Worm (Caenorhabditis elegans) whole organism, L1 larva: ENCODE data around the gene C36B7.6.

Experiments used
- C16A3.4 ChIP-seq: fragments of 150-350 bp; optimal IDR thresholded peaks from 2 replicates; lab custom pipeline; 2014; ENCODE audit warnings: missing biosample characterization, missing genetic modification characterization
- aha-1 ChIP-seq: fragments of 150-350 bp; optimal IDR thresholded peaks from 2 replicates; lab custom pipeline; 2014; ENCODE audit warnings: missing biosample characterization, missing genetic modification characterization
- ama-1 ChIP-seq: fragments of 150-350 bp; optimal IDR thresholded peaks from 2 replicates; lab custom pipeline; 2014
- blmp-1 ChIP-seq: fragments of 150-350 bp; optimal IDR thresholded peaks from 2 replicates; lab custom pipeline; 2014; ENCODE audit warnings: missing biosample characterization, missing genetic modification characterization
- ceh-8 ChIP-seq: fragments of 200-800 bp; sonication (Bioruptor generic); optimal IDR thresholded peaks from 2 replicates; lab custom pipeline; 2018; ENCODE audit warnings: mild to moderate bottlenecking, missing genetic modification characterization, moderate library complexity, missing compliant biosample characterization
- dsc-1 ChIP-seq: sonication (generic microtip); optimal IDR thresholded peaks from 2 replicates; lab custom pipeline; 2016; ENCODE audit warnings: mild to moderate bottlenecking, missing genetic modification characterization, missing compliant biosample characterization
- efl-1 ChIP-seq, 4 experiments: fragments of 150-350 bp; optimal IDR thresholded peaks in 3 of 4; peaks in 1 of 4; 1 replicate in 1 of 4; 2 replicates in 3 of 4; lab custom pipeline; 2014; ENCODE audit warnings: missing biosample characterization in 2 of 4, missing genetic modification characterization in 2 of 4, missing genetic modification reagents in 2 of 4
- egl-13 ChIP-seq: sonication (generic microtip); optimal IDR thresholded peaks from 2 replicates; lab custom pipeline; 2016; ENCODE audit warnings: missing genotype, missing genetic modification reagents, missing genetic modification characterization, missing compliant biosample characterization
- elt-2 ChIP-seq: sonication (generic microtip); optimal IDR thresholded peaks from 2 replicates; lab custom pipeline; 2016; ENCODE audit warnings: missing genetic modification characterization, mild to moderate bottlenecking, inconsistent platforms, missing compliant biosample characterization, missing genetic modification reagents
- elt-3 ChIP-seq, 6 experiments: fragments of 150-350 bp in 1 of 6; sonication (generic microtip); optimal IDR thresholded peaks; 2 replicates each; lab custom pipeline; 2017 to 2018; ENCODE audit warnings: missing biosample characterization in 6 of 6, missing genetic modification characterization in 6 of 6, inconsistent platforms in 1 of 6
- fkh-10 ChIP-seq: sonication (generic microtip); optimal IDR thresholded peaks from 2 replicates; lab custom pipeline; 2017; ENCODE audit warnings: missing biosample characterization, missing genetic modification reagents, missing genetic modification characterization
- fkh-8 ChIP-seq: sonication (generic microtip); optimal IDR thresholded peaks from 2 replicates; lab custom pipeline; 2016; ENCODE audit warnings: mild to moderate bottlenecking, missing genetic modification characterization, missing compliant biosample characterization
- jun-1 ChIP-seq: fragments of 150-350 bp; optimal IDR thresholded peaks from 2 replicates; lab custom pipeline; 2014; ENCODE audit warnings: missing biosample characterization, missing genetic modification reagents, missing genetic modification characterization
- lin-14 ChIP-seq: fragments of 200-800 bp; sonication (Bioruptor generic); optimal IDR thresholded peaks from 2 replicates; lab custom pipeline; 2018; ENCODE audit warnings: mild to moderate bottlenecking, missing genetic modification characterization, moderate library complexity, missing compliant biosample characterization
- lin-15B ChIP-seq: fragments of 150-350 bp; sonication (generic microtip); optimal IDR thresholded peaks from 3 replicates; lab custom pipeline; 2014; ENCODE audit warnings: missing biosample characterization, missing genetic modification characterization
- lin-35 ChIP-seq, 2 experiments: fragments of 150-350 bp; optimal IDR thresholded peaks; 2 replicates each; lab custom pipeline; 2014; ENCODE audit warnings: missing biosample characterization in 2 of 2, missing genetic modification characterization in 2 of 2, missing genetic modification reagents in 2 of 2
- lir-3 ChIP-seq: sonication (generic microtip); optimal IDR thresholded peaks from 2 replicates; lab custom pipeline; 2016; ENCODE audit warnings: mild to moderate bottlenecking, missing genetic modification characterization, moderate library complexity, missing compliant biosample characterization; ENCODE audit not compliant: poor library complexity
- lsy-2 ChIP-seq, 2 experiments: fragments of 150-350 bp; optimal IDR thresholded peaks; 2 replicates each; lab custom pipeline; 2014; ENCODE audit warnings: missing biosample characterization in 2 of 2, missing genetic modification characterization in 2 of 2
- mdl-1 ChIP-seq, 2 experiments: fragments of 150-350 bp; optimal IDR thresholded peaks; 2 replicates each; lab custom pipeline; 2014 to 2017; ENCODE audit warnings: missing biosample characterization in 2 of 2, missing genetic modification characterization in 2 of 2, inconsistent platforms in 1 of 2
- mep-1 ChIP-seq: fragments of 150-350 bp; optimal IDR thresholded peaks from 2 replicates; lab custom pipeline; 2014; ENCODE audit warnings: missing biosample characterization, missing genetic modification characterization
- nhr-19 ChIP-seq: fragments of 200-800 bp; sonication (Bioruptor generic); conservative IDR thresholded peaks from 2 replicates; pipeline ENCODE4 v1.3.6; 2022; ENCODE audit warnings: missing genetic modification characterization, missing compliant biosample characterization
- nhr-237 ChIP-seq: fragments of 150-350 bp; optimal IDR thresholded peaks from 2 replicates; lab custom pipeline; 2014; ENCODE audit warnings: missing biosample characterization, missing genetic modification characterization
- nhr-28 ChIP-seq: fragments of 150-350 bp; optimal IDR thresholded peaks from 2 replicates; lab custom pipeline; 2014; ENCODE audit warnings: missing biosample characterization, missing genetic modification characterization
- nhr-47 ChIP-seq: sonication (generic microtip); optimal IDR thresholded peaks from 2 replicates; lab custom pipeline; 2016; ENCODE audit warnings: mild to moderate bottlenecking, missing genetic modification characterization, moderate library complexity, missing compliant biosample characterization
- nhr-71 ChIP-seq: sonication (generic microtip); optimal IDR thresholded peaks from 2 replicates; lab custom pipeline; 2016; ENCODE audit warnings: mild to moderate bottlenecking, missing genetic modification characterization, moderate library complexity, missing compliant biosample characterization
- nhr-77 ChIP-seq: fragments of 150-350 bp; optimal IDR thresholded peaks from 2 replicates; lab custom pipeline; 2014; ENCODE audit warnings: missing biosample characterization, missing genetic modification characterization
- nhr-84 ChIP-seq: sonication (generic microtip); optimal IDR thresholded peaks from 2 replicates; lab custom pipeline; 2017; ENCODE audit warnings: missing biosample characterization, missing genetic modification characterization
- nhr-85 ChIP-seq: sonication (generic microtip); peaks from one replicate; lab custom pipeline; 2016; ENCODE audit warnings: missing genetic modification characterization, inconsistent platforms, missing compliant biosample characterization
- nhr-90 ChIP-seq: sonication (generic microtip); optimal IDR thresholded peaks from 2 replicates; lab custom pipeline; 2016; ENCODE audit warnings: mild to moderate bottlenecking, missing genetic modification characterization, missing compliant biosample characterization; ENCODE audit not compliant: poor library complexity
- pax-3 ChIP-seq: fragments of 200-800 bp; sonication (Bioruptor generic); optimal IDR thresholded peaks from 2 replicates; lab custom pipeline; 2018; ENCODE audit warnings: mild to moderate bottlenecking, missing genetic modification characterization, moderate library complexity, missing compliant biosample characterization
- skn-1 ChIP-seq: fragments of 150-350 bp; optimal IDR thresholded peaks from 2 replicates; lab custom pipeline; 2014; ENCODE audit warnings: missing biosample characterization, missing genetic modification characterization
- snpc-4 ChIP-seq: fragments of 150-350 bp; optimal IDR thresholded peaks from 2 replicates; lab custom pipeline; 2014; ENCODE audit warnings: missing biosample characterization, missing genetic modification characterization
- snu-23 ChIP-seq: sonication (generic microtip); optimal IDR thresholded peaks from 2 replicates; lab custom pipeline; 2016; ENCODE audit warnings: missing genetic modification characterization, missing compliant biosample characterization
- sox-4 ChIP-seq: sonication (generic microtip); optimal IDR thresholded peaks from 2 replicates; lab custom pipeline; 2016; ENCODE audit warnings: missing genetic modification characterization, missing compliant biosample characterization
- tlp-1 ChIP-seq: fragments of 150-350 bp; optimal IDR thresholded peaks from 2 replicates; lab custom pipeline; 2014; ENCODE audit warnings: missing biosample characterization, missing genetic modification characterization

Gene C36B7.6

DNA sequence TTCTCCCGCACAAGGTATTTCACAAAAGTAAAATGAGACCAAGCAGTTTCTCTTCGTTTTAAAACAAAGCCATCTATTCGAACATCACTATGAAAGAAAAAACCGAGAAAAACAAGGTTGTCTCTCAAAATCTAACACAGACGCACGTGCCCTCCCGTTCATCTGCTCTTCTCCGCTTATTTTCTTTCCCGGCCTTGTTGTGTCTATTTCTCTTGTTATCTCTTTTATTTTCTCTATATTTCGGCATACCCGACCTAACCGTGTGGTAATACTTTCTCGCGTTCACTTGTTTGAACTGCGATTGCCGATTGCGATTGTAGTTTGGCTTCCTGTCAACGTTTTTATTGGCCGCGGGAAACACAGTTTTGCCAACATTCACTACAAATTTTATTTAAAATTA lies 29.3 kb upstream of the C36B7.6 start:
- peak in 1 of 2 experiments; percentile 5 for TF ChIP-seq lsy-2 (tag; optimal IDR thresholded peaks at IDR 0.05; lab: Kevin White, UChicago)
- no peak for TF ChIP-seq nhr-77
- TF ChIP-seq snu-23 = peak; percentile 11
- no peak for TF ChIP-seq nhr-19 (GFP tag; lab: Robert Waterston, UW)
- TF ChIP-seq blmp-1 (tag; lab: Kevin White, UChicago) = peak; percentile 86
- no peak for TF ChIP-seq lin-15B
- peak; percentile 85 for TF ChIP-seq lin-14 (GFP tag; lab: Kevin White, UChicago)
- TF ChIP-seq lin-35 (GFP tag; optimal IDR thresholded peaks at IDR 0.05; lab: Kevin White, UChicago) = peak in 1 of 2 experiments; percentile 24
- TF ChIP-seq efl-1 (optimal IDR thresholded peaks at IDR 0.05; lab: Kevin White, UChicago) = no peak
- TF ChIP-seq efl-1 (GFP tag; optimal IDR thresholded peaks at IDR 0.05 in 1 of 2; lab: Kevin White, UChicago) = peak in 1 of 2 experiments; percentile 49
- TF ChIP-seq mep-1 (tag; lab: Kevin White, UChicago) = peak; percentile 17
- peak in 1 of 6 experiments; percentile 11 for TF ChIP-seq elt-3 (tag; optimal IDR thresholded peaks at IDR 0.05; lab: Kevin White, UChicago)
- TF ChIP-seq skn-1 (tag; lab: Kevin White, UChicago) = peak; percentile 14
- peak in 1 of 2 experiments; percentile 77 for TF ChIP-seq mdl-1 (tag; optimal IDR thresholded peaks at IDR 0.05; lab: Kevin White, UChicago)
- TF ChIP-seq nhr-71 (tag; lab: Kevin White, UChicago) = peak; percentile 11

DNA sequence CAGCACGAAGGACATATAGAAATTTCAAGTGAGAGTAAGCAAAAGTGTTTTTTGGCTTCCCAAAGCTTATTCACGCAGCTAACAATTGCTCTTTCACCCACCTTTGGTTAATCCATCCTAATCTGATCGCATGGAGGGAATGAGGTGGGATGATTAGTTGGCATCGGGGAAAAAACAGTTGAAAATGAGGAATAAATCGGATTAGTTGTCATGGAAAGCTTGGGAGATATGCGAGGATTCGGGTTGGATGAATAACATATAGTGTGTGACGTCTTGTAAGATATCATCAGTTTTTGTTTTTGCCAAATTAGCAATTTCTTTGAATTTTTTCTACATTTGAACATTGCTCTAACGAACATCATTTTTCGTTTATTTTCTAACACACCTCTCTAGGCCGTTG lies 28.5 kb upstream of the C36B7.6 start:
- TF ChIP-seq egl-13 (tag; lab: Kevin White, UChicago) (peak; percentile 46), pax-3 (tag; lab: Kevin White, UChicago) (peak; percentile 69), aha-1 (no peak), tlp-1 (no peak), dsc-1 (peak; percentile 96), lin-15B (no peak), nhr-47 (tag; lab: Kevin White, UChicago) (peak; percentile 40), sox-4 (tag; lab: Kevin White, UChicago) (peak; percentile 44), jun-1 (tag; lab: Kevin White, UChicago) (no peak), efl-1 (optimal IDR thresholded peaks at IDR 0.05; lab: Kevin White, UChicago) (no peak), efl-1 (GFP tag; optimal IDR thresholded peaks at IDR 0.05 in 1 of 2; lab: Kevin White, UChicago) (peak in 1 of 2 experiments; percentile 51), nhr-84 (tag; lab: Kevin White, UChicago) (no peak), fkh-8 (peak; percentile 57), fkh-10 (GFP tag; lab: Kevin White, UChicago) (no peak), lir-3 (no peak), skn-1 (tag; lab: Kevin White, UChicago) (no peak), ceh-8 (GFP tag; lab: Kevin White, UChicago) (no peak), C16A3.4 (tag; lab: Kevin White, UChicago) (no peak), ama-1 (lab: Kevin White, UChicago) (no peak)

DNA sequence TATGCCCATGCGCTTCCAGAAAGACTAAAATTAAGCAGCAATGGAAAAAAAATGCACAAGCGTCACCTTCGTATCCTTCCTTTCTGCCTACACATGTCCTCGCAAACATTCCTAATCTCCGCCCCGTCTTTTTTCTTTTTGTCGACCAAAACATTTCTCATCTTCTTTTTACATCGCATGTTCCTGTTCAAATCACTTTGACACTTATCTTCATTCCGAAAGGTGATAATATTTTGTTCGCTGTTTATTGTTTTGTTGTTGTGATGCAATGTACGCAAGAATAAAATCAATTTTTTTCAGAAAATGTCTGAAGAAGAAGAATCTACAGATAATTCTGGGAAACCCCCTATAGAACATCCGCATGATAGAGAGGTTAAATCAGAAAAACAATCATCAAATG lies 26.2 kb upstream of the C36B7.6 start, which contains the start of gene ist-1:
TSS of gene ist-1 (plus strand) at position 301 of the 400 bp plus-strand sequence.
- no peak for TF ChIP-seq nhr-237 (tag; lab: Kevin White, UChicago)
- no peak for TF ChIP-seq egl-13 (tag; lab: Kevin White, UChicago)
- TF ChIP-seq lin-14 (GFP tag; lab: Kevin White, UChicago) = peak; percentile 9
- TF ChIP-seq snpc-4 = no peak

DNA sequence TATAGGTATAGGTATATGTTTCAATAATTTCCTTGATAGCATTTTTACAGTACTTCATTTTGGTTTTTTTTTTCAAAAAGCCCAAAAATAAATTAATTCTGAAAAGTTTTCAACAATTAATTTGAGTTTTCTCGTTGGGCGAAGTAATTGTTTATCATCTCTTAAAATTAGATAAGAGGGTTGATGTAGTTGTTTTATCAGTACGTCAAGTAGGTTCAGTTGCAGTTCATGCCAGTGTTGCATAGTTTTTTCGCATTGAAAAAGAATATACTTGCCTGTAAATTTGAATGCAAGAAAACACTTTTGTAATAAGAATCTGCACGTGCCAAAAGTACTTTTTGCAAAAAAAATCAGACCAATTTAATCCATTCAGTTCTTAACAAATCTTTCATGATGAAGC lies 25.0 kb upstream of the C36B7.6 start:
- peak; percentile 61 for TF ChIP-seq elt-2 (tag; lab: Kevin White, UChicago)
- no peak for TF ChIP-seq nhr-28 (tag; lab: Kevin White, UChicago)
- no peak for TF ChIP-seq nhr-85 (tag; lab: Kevin White, UChicago)
- no peak for TF ChIP-seq jun-1 (tag; lab: Kevin White, UChicago)
- TF ChIP-seq egl-13 (tag; lab: Kevin White, UChicago) = no peak
- TF ChIP-seq lsy-2 (tag; optimal IDR thresholded peaks at IDR 0.05; lab: Kevin White, UChicago) = no peak
- TF ChIP-seq nhr-90 (tag; lab: Kevin White, UChicago) = no peak
- TF ChIP-seq, all 84 proteins: peak for 1
